Worm (Caenorhabditis elegans) whole organism, L4/young adult: ENCODE measurements around the gene cfap-20.

Source experiments
- dao-5 ChIP-seq: sonication (generic microtip); optimal IDR thresholded peaks from 2 replicates; lab custom pipeline; 2016; ENCODE audit warnings: missing genotype, missing genetic modification characterization, moderate library complexity, missing compliant biosample characterization
- him-1 ChIP-seq: sonication (generic microtip); optimal IDR thresholded peaks from 2 replicates; lab custom pipeline; 2016; ENCODE audit warnings: missing genotype, missing genetic modification reagents, missing genetic modification characterization, missing compliant biosample characterization

ce11 chrIII:3562276-3562675 lies 25.0 kb upstream of the cfap-20 start:
- no peak for TF ChIP-seq dao-5
- no peak for TF ChIP-seq him-1 (tag; lab: Kevin White, UChicago)
